Worm (Caenorhabditis elegans): ENCODE results near the gene F49C12.12.

DNA sequence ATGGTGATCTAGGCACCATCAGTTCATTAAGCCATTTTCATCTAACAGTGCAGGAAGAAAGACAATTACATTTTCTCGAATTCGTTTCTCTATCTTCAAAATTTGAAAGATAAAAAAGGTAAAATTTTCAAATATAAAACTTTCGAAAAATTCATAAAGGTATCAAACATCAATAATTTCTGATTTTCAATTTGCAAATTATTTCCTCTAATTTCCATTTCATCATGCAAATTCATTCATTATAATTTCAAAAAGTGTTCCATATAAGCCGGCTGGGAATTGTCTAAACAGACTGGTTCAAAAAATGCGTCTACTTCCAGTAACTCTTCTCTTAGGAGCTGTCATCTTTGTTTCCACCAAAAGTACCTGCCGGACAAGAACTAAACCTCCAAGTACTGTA lies 6.8 kb upstream of the F49C12.12 start, which contains the start of gene clec-183:
- TF ChIP-seq dpl-1 (GFP tag; optimal IDR thresholded peaks at IDR 0.05), result no peak
- TF ChIP-seq T26A5.8 (tag; optimal IDR thresholded peaks at IDR 0.05), result no peak
- TF ChIP-seq ceh-100 (GFP tag; IDR thresholded peaks at IDR 0.05), result no peak
- TF ChIP-seq die-1 (tag; optimal IDR thresholded peaks at IDR 0.05), result no peak
- TF ChIP-seq F33H1.4 (GFP tag; IDR thresholded peaks at IDR 0.05), result no peak
- TF ChIP-seq sea-2 (GFP tag; IDR thresholded peaks at IDR 0.05), result no peak
- no peak for TF ChIP-seq ZK185.1 (tag; optimal IDR thresholded peaks at IDR 0.05; ENCODE audit: poor library complexity, severe bottlenecking)
